Fruit fly (Drosophila melanogaster) whole organism: Measurements from ENCODE around the gene slx1.

Experiments
- CG8478 ChIP-seq: fragments of >200 bp; optimal IDR thresholded peaks from 2 replicates; lab custom pipeline; 2018; ENCODE audit warnings: inconsistent platforms
- Dll ChIP-seq: fragments of >200 bp; optimal IDR thresholded peaks from 2 replicates; lab custom pipeline; 2017
- EcR ChIP-seq, 2 experiments: fragments of >200 bp; optimal IDR thresholded peaks; 2 replicates each; lab custom pipeline; 2017; ENCODE audit warnings: missing biosample characterization in 2 of 2, missing genetic modification characterization in 2 of 2, missing genetic modification reagents in 2 of 2
- pan ChIP-seq: fragments of >200 bp; optimal IDR thresholded peaks from 2 replicates; lab custom pipeline; 2017
- psq ChIP-seq: fragments of >200 bp; optimal IDR thresholded peaks from 2 replicates; lab custom pipeline; 2017
- usp ChIP-seq: fragments of >200 bp; optimal IDR thresholded peaks from 2 replicates; lab custom pipeline; 2017; ENCODE audit warnings: missing biosample characterization, missing genetic modification characterization, mixed read lengths

slx1 gene

DNA sequence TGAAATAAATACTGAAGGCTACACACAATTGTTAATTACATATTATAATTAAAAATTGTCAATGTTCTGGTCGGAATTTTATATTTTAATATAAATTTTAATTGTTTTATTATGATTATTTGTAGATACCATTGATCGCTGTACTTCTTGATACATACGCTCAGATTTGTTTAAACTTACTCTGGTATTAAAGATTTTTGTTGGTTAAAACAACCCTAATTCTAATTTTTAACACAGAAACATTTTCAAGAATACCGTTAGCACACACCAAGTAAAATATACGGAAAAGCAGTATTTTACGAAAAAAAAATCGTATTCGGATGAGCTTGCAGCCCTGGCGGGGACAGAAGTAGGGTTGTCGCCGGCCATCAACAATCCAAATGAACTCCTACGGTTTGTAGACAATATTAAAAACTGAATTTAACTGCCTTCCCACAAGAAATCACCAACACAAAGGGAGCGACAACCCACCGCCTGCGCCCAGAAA lies at the start of gene slx1, which contains the start of the genes CG9775 and MED31:
Gene slx1 (plus strand): TSS at position 348 of the 487 bp plus-strand sequence.
Gene CG9775 (minus strand): TSS at position 223 of the 487 bp plus-strand sequence.
Gene MED31 (plus strand): TSS at position 348 of the 487 bp plus-strand sequence.
- TF ChIP-seq psq (lab: Kevin White, UChicago) (no peak), Dll (lab: Kevin White, UChicago) (no peak), CG8478 (lab: Kevin White, UChicago) (no peak), pan (lab: Kevin White, UChicago) (no peak), usp (GFP tag; lab: Kevin White, UChicago) (no peak), EcR (GFP tag; optimal IDR thresholded peaks at IDR 0.05; lab: Kevin White, UChicago) (no peak)

DNA sequence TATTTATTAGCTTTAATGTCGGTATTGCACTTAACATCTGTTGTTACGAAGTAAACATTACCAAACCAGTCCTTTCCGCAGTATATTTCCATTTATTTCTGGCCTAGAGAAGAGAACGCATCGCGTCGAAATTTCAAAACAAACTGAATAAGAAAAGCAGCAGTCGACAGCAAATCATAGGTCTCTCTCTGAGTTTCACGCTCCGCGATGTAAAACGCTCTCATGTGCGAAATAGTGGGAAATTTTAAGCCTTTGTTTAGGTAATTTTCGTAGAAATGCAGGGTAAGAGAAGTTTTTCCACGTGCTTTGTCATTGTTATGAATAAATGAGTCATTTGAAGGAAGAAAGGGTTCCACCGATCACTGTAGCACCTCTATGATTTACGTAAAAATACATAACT lies 42.1 kb upstream of the slx1 start:
- TF ChIP-seq pan (lab: Kevin White, UChicago) (no peak), psq (lab: Kevin White, UChicago) (no peak), usp (GFP tag; lab: Kevin White, UChicago) (no peak), EcR (GFP tag; optimal IDR thresholded peaks at IDR 0.05; lab: Kevin White, UChicago) (no peak), CG8478 (lab: Kevin White, UChicago) (no peak), Dll (lab: Kevin White, UChicago) (no peak)

DNA sequence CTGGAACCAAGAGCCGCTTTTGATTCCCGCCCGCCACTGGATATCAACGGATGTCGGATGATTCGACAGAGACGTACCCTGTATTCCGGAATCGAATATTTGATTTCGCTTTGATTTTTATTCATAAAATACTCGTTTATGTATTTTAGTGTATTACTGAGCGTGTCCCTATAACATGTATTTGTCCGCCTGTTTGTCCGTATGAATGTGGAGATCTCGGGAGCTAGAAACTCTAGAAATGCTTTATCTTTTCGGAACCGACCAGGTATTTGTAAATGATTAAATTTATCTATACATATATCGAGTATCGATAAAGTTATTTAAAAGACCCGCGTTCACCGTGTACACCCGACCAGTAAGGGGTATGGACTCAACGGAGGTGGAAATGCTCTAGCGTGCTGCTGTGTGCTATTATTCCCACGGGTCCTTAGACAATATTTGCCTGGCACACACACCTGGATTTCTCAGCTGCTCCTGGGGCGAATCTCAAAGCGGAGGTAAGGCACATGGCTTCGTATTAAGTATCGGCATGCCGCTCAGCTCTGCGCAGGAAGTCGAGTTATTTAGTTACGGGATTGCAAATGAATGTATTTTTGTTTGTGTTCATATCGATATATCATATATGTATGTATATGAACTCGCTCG lies 39.8 kb upstream of the slx1 start:
- TF ChIP-seq pan (lab: Kevin White, UChicago) = no peak
- no peak for TF ChIP-seq usp (GFP tag; lab: Kevin White, UChicago)
- no peak for TF ChIP-seq psq (lab: Kevin White, UChicago)
- no peak for TF ChIP-seq Dll (lab: Kevin White, UChicago)
- no peak for TF ChIP-seq EcR (GFP tag; optimal IDR thresholded peaks at IDR 0.05; lab: Kevin White, UChicago)
- no peak for TF ChIP-seq CG8478 (lab: Kevin White, UChicago)

DNA sequence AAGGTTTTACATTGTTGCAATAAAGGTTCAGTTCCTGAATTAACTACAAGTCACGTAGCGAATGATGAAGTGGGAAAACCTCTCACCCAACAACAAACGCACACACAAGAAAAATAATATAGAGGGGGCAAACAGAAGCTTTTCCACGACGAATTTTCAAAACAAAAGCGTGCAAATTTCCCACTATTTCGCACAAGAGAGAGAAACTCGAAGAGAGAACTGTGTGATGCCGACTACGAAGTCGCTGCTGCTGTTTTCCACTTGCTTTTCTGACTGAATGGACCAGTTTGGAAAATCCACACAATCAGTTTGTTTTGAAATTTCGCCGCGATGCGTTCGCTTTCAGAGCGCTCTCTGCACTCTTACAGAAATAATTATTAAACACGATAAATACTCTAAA lies 29.2 kb upstream of the slx1 start, which contains the start of gene 5-HT2A:
Gene 5-HT2A (plus strand): TSS at position 301 of the 400 bp plus-strand sequence.
- no peak for TF ChIP-seq Dll (lab: Kevin White, UChicago)
- TF ChIP-seq psq (lab: Kevin White, UChicago) = no peak
- no peak for TF ChIP-seq pan (lab: Kevin White, UChicago)
- no peak for TF ChIP-seq EcR (GFP tag; optimal IDR thresholded peaks at IDR 0.05; lab: Kevin White, UChicago)
- TF ChIP-seq CG8478 (lab: Kevin White, UChicago) = no peak
- no peak for TF ChIP-seq usp (GFP tag; lab: Kevin White, UChicago)

DNA sequence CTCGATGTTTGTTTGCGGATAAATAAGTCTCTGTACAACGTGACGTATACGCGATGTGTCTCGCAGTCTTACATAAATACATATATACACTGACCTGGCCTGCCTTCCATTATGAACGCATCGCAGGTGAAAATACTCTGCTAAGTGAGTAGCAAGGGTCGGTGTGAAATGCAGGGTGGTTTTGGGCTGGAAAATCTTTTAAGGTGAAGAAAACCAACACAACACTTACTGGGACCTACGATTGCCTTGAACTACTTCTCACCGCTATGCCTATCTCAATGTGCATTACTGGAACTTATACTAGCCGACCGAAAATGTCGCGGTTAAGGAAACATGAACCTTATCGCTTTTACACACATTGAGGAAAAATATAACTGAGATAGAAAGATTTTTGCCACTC lies 25.6 kb upstream of the slx1 start:
- no peak for TF ChIP-seq EcR (GFP tag; optimal IDR thresholded peaks at IDR 0.05; lab: Kevin White, UChicago)
- no peak for TF ChIP-seq CG8478 (lab: Kevin White, UChicago)

DNA sequence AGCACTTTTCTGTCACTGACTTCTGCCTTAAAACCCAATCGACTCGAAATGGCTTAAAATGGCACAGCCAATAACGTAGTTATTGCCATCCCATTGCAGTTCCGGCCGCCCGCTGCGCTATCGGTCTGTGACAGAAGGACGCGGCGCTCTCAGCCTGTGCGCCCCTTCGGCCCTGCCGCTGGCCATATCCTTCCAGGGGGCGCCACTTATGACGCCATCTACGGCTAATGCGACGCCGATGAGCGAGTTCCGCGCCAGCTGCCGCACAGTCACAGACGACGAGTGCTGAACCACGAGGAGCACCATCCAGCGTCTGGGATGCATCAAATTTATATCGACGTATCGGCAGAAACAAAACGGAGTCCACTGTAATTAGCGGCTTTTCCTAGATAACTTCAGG lies 9.1 kb upstream of the slx1 start:
- TF ChIP-seq psq (lab: Kevin White, UChicago) (no peak), EcR (GFP tag; optimal IDR thresholded peaks at IDR 0.05; lab: Kevin White, UChicago) (no peak), pan (lab: Kevin White, UChicago) (no peak), Dll (lab: Kevin White, UChicago) (no peak), CG8478 (lab: Kevin White, UChicago) (no peak), usp (GFP tag; lab: Kevin White, UChicago) (no peak)

DNA sequence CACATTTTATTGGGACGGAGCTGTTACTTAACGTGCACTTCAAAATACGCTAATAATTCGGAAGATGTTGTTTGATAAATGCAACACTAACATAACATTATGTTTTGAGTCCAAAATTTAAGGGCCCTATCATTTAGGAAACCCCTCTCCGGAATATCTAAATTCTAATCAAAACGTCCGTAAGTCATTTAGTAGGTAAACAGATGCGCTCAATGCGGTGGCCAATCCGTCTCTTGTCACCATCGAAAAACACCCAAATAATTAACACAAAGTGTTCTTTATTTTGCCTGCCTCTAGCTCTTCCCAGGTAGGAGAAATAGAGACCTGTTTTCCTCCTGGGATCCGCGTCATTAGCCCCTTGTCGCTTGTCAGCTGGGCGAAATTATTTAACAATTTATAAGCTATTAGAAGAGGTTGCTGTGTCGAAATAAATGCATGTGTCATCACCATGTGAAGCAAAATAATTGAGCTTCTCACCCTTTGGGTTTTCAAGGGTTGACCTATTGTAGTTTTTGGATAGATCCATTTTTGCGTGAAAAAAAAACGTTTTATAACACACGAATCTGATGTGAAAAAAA lies 7.3 kb upstream of the slx1 start:
- TF ChIP-seq pan (lab: Kevin White, UChicago) (no peak), Dll (lab: Kevin White, UChicago) (no peak), psq (lab: Kevin White, UChicago) (no peak), usp (GFP tag; lab: Kevin White, UChicago) (no peak), EcR (GFP tag; optimal IDR thresholded peaks at IDR 0.05; lab: Kevin White, UChicago) (no peak), CG8478 (lab: Kevin White, UChicago) (no peak)

DNA sequence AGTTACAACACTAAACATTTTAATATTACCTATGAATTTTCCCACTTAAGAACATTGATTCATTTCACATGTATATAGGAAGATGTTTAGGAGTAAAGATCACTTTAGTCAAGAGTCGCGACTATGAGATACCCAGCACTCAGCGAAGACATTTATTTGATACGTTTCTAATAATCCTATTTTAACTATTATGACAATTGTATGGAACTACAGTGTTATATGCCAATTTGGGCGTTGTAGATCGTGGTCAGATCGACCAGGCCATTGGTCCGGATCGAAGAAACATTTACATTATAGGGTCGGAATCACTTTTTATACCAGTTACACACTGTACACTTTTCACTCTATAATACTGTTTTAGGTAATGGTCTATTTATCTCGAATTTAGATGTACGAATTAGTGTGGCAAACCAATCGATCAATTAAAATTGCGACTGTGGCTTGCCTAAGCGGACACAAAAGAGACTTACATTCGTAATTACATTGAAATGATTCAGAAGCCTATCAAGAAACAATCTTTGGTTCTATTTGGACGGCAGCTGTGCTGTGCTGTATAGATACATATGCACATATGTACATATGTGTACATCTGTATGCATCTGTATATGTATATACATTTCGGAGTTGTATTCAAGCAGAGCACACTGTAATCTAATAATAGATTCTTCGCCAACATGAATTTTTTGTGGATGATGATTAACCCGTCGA lies 1.1 kb upstream of the slx1 start:
- TF ChIP-seq CG8478 (lab: Kevin White, UChicago) (no peak), EcR (GFP tag; optimal IDR thresholded peaks at IDR 0.05; lab: Kevin White, UChicago) (no peak), pan (lab: Kevin White, UChicago) (no peak), Dll (lab: Kevin White, UChicago) (no peak), usp (GFP tag; lab: Kevin White, UChicago) (no peak), psq (lab: Kevin White, UChicago) (no peak)

DNA sequence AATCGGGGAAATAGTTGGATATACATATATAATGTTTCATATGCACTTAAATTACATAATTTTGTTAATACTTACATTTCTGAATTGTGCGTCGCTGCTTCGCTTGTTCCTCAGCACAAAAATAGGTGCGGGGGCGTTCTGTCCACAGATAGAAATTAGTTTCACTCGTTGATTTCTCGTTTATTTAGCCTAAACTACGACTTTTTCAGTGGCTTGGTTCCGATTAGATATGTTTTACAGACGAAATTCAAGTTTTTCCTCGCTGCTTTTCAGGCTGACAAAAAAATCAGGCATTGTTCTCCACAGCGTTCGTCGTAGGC lies 549 bp upstream of the slx1 start:
- TF ChIP-seq EcR (GFP tag; optimal IDR thresholded peaks at IDR 0.05; lab: Kevin White, UChicago) (no peak), usp (GFP tag; lab: Kevin White, UChicago) (no peak), psq (lab: Kevin White, UChicago) (no peak), CG8478 (lab: Kevin White, UChicago) (no peak), Dll (lab: Kevin White, UChicago) (no peak), pan (lab: Kevin White, UChicago) (no peak)

DNA sequence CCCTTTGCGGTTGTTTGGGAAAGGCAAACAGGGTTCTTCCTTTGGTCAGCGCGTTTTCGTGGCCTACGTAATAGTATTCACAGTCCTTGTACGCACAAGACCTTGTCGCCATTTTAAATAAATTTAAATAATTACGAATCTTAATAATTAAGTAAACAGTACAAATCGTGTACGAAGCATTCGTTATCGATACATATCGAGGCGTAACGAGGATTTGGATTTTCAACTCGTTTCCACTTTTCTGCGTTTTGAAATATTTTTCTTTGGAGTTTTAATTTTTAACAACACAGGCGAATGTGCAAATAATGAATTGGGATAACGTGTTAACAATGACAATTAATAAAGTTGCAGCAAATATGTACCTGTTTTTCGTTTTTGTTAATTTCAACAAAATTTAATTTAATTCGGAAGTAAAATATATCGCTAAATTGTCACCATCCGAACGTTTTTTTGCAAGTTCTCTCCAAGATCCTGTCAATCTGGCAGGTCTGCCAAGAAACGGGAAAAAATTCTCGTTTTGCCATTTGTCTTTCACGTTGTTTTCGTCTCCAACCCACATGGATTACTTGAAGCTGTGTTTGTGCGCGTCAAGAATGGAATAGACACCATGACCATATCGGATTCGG lies 3.8 kb downstream of the slx1 start, which contains the start of the genes Dlip2 and rpk:
Gene Dlip2 (minus strand): TSS at position 199 of the 626 bp plus-strand sequence.
Gene rpk (plus strand): TSS at position 525 of the 626 bp plus-strand sequence.
- TF ChIP-seq psq (lab: Kevin White, UChicago) = no peak
- TF ChIP-seq usp (GFP tag; lab: Kevin White, UChicago) = no peak
- no peak for TF ChIP-seq CG8478 (lab: Kevin White, UChicago)
- no peak for TF ChIP-seq EcR (GFP tag; optimal IDR thresholded peaks at IDR 0.05; lab: Kevin White, UChicago)
- TF ChIP-seq pan (lab: Kevin White, UChicago) = no peak
- no peak for TF ChIP-seq Dll (lab: Kevin White, UChicago)
